Fruit fly (Drosophila melanogaster): ENCODE results near the gene sstn.
A peak's percentile ranks its signal among the peaks of the same experiment; 100 is the strongest.

The sstn gene

dm6 chr3L:15089083-15089704 lies 5.3 kb downstream of the sstn start (continued):
- TF ChIP-seq disco-r (GFP tag; optimal IDR thresholded peaks at IDR 0.05): no peak
- 0 out of 2 replicates have a peak, but pooled peaks have one; percentile 6 for TF ChIP-seq Xrp1 (GFP tag; IDR thresholded peaks at IDR 0.05)
- TF ChIP-seq CoRest (tag; optimal IDR thresholded peaks at IDR 0.05): peak; percentile 24
- TF ChIP-seq stwl (tag; optimal IDR thresholded peaks at IDR 0.05): peak; percentile 4
- no peak for TF ChIP-seq CG3726 (GFP tag; IDR thresholded peaks at IDR 0.05)
- peak; percentile 62 for TF ChIP-seq cwo (GFP tag; optimal IDR thresholded peaks at IDR 0.05)
- peak in 1 of 2 experiments; percentile 65 for TF ChIP-seq Hr51 (GFP tag; optimal IDR thresholded peaks at IDR 0.05)
- peak; percentile 98 for TF ChIP-seq CG11504 (tag; optimal IDR thresholded peaks at IDR 0.05)
- TF ChIP-seq Hr3 (GFP tag; optimal IDR thresholded peaks at IDR 0.05): no peak
- TF ChIP-seq CG2875 (GFP tag; optimal IDR thresholded peaks at IDR 0.05): no peak
- TF ChIP-seq Nf-YB (GFP tag; optimal IDR thresholded peaks at IDR 0.05): no peak
- no peak for TF ChIP-seq dati (GFP tag; IDR thresholded peaks at IDR 0.05)
- TF ChIP-seq CG12391 (tag; optimal IDR thresholded peaks at IDR 0.05): peak; percentile 55
- peak; percentile 53 for TF ChIP-seq PHDP (tag; optimal IDR thresholded peaks at IDR 0.05)
- no peak for TF ChIP-seq fu2 (GFP tag; optimal IDR thresholded peaks at IDR 0.05)
- no peak for TF ChIP-seq dm (GFP tag; optimal IDR thresholded peaks at IDR 0.05)
- TF ChIP-seq CG43689 (GFP tag; IDR thresholded peaks at IDR 0.05): no peak
- peak; percentile 57 for TF ChIP-seq CG18262 (tag; optimal IDR thresholded peaks at IDR 0.05)
- no peak for TF ChIP-seq CG2129 (GFP tag; IDR thresholded peaks at IDR 0.05; ENCODE audit: partially characterized antibody)
- TF ChIP-seq nmo (GFP tag; optimal IDR thresholded peaks at IDR 0.05): no peak
- no peak for TF ChIP-seq Abd-B (GFP tag; optimal IDR thresholded peaks at IDR 0.05)
- peak; percentile 46 for TF ChIP-seq Sox102F (GFP tag; optimal IDR thresholded peaks at IDR 0.05)
- TF ChIP-seq fd3F (GFP tag; optimal IDR thresholded peaks at IDR 0.05): no peak
- TF ChIP-seq CG4730 (GFP tag; IDR thresholded peaks at IDR 0.05): no peak
- no peak for TF ChIP-seq z (GFP tag; IDR thresholded peaks at IDR 0.05)
- no peak for TF ChIP-seq wor (GFP tag; IDR thresholded peaks at IDR 0.05)
- no peak for TF ChIP-seq ERR (GFP tag; optimal IDR thresholded peaks at IDR 0.05)
- TF ChIP-seq row (GFP tag; IDR thresholded peaks at IDR 0.05): peak; percentile 41; the same call in 2 of the 3 replicates
- TF ChIP-seq sug (tag; optimal IDR thresholded peaks at IDR 0.05): peak; percentile 39
- peak; percentile 57 for TF ChIP-seq CG15601 (tag; optimal IDR thresholded peaks at IDR 0.05)
- TF ChIP-seq da (GFP tag; optimal IDR thresholded peaks at IDR 0.05): no peak
- TF ChIP-seq CG31441 (GFP tag; IDR thresholded peaks at IDR 0.05): peak; percentile 48
- peak; percentile 43 for TF ChIP-seq tap (tag; optimal IDR thresholded peaks at IDR 0.05)
- no peak for TF ChIP-seq CG2889 (GFP tag; IDR thresholded peaks at IDR 0.05)
- peak in 1 of 2 experiments; percentile 33 for TF ChIP-seq Hr78 (GFP tag; optimal IDR thresholded peaks at IDR 0.05)
- TF ChIP-seq jing (GFP tag; optimal IDR thresholded peaks at IDR 0.05): no peak
- TF ChIP-seq aop (GFP tag; IDR thresholded peaks at IDR 0.05): no peak
- TF ChIP-seq CG10209 (GFP tag; optimal IDR thresholded peaks at IDR 0.05): no peak

- TF ChIP-seq E2f2 (GFP tag; IDR thresholded peaks at IDR 0.05) (no peak), CG2199 (GFP tag; IDR thresholded peaks at IDR 0.05) (peak; percentile 89; the same call in 1 of the 3 replicates), B-H2 (GFP tag; optimal IDR thresholded peaks at IDR 0.05) (no peak), Hr51 (GFP tag; optimal IDR thresholded peaks at IDR 0.05) (no peak), cg (GFP tag; optimal IDR thresholded peaks at IDR 0.05) (no peak), chm (GFP tag; IDR thresholded peaks at IDR 0.05) (no peak), sug (tag; optimal IDR thresholded peaks at IDR 0.05) (no peak), Trl (optimal IDR thresholded peaks at IDR 0.05) (peak in 1 of 2 experiments; percentile 37), Trl (GFP tag; optimal IDR thresholded peaks at IDR 0.05) (no peak), CG15479 (GFP tag; optimal IDR thresholded peaks at IDR 0.05) (peak; percentile 32)
These were observed 6.2 kb downstream of the sstn start for dm6 chr3L:15088285-15088684.
